Fruit fly (Drosophila melanogaster): ENCODE data around the gene Dhdds.

The Dhdds gene

dm6 chrX:7969188-7969829, 36.2 kb upstream of the Dhdds start:
- TF ChIP-seq GATAd (GFP tag; optimal IDR thresholded peaks at IDR 0.05), result no peak
- TF ChIP-seq CG32264 (GFP tag; optimal IDR thresholded peaks at IDR 0.05), result no peak
- TF ChIP-seq ey (GFP tag; optimal IDR thresholded peaks at IDR 0.05), result no peak
- TF ChIP-seq woc (GFP tag; optimal IDR thresholded peaks at IDR 0.05), result peak; percentile 81
- peak; percentile 98 for TF ChIP-seq Myc (optimal IDR thresholded peaks at IDR 0.05)
- peak; percentile 17 for TF ChIP-seq HLH106 (tag; optimal IDR thresholded peaks at IDR 0.05)
- no peak for TF ChIP-seq Abd-B (GFP tag; optimal IDR thresholded peaks at IDR 0.05)
- no peak for TF ChIP-seq Sp1 (GFP tag; optimal IDR thresholded peaks at IDR 0.05)
- TF ChIP-seq Dfd (GFP tag; optimal IDR thresholded peaks at IDR 0.05), result no peak
- peak; percentile 34 for TF ChIP-seq Dif (GFP tag; optimal IDR thresholded peaks at IDR 0.05; ENCODE audit: partially characterized antibody)
- no peak for TF ChIP-seq h (GFP tag; optimal IDR thresholded peaks at IDR 0.05)

- TF ChIP-seq rgr (GFP tag; optimal IDR thresholded peaks at IDR 0.05) (peak; percentile 26), OdsH (GFP tag; optimal IDR thresholded peaks at IDR 0.05) (peak; percentile 37), Sp1 (GFP tag; optimal IDR thresholded peaks at IDR 0.05) (peak; percentile 34), CG9705 (GFP tag; optimal IDR thresholded peaks at IDR 0.05) (no peak), lola (GFP tag; optimal IDR thresholded peaks at IDR 0.05) (no peak), N (GFP tag; optimal IDR thresholded peaks at IDR 0.05) (no peak), Jra (GFP tag; optimal IDR thresholded peaks at IDR 0.05) (no peak), Mio (GFP tag; optimal IDR thresholded peaks at IDR 0.05) (no peak), dsf (GFP tag; optimal IDR thresholded peaks at IDR 0.05; ENCODE audit: borderline replicate concordance) (no peak), tai (GFP tag; optimal IDR thresholded peaks at IDR 0.05) (no peak), psq (GFP tag; optimal IDR thresholded peaks at IDR 0.05) (peak; percentile 23), brk (GFP tag; optimal IDR thresholded peaks at IDR 0.05) (no peak), br (GFP tag; optimal IDR thresholded peaks at IDR 0.05) (no peak), foxo (GFP tag; optimal IDR thresholded peaks at IDR 0.05) (peak in 1 of 2 experiments; percentile 61), HLH106 (tag; optimal IDR thresholded peaks at IDR 0.05) (peak; percentile 63), h (GFP tag; optimal IDR thresholded peaks at IDR 0.05) (peak; percentile 14), ey (GFP tag; optimal IDR thresholded peaks at IDR 0.05) (peak; percentile 15), sv (GFP tag; optimal IDR thresholded peaks at IDR 0.05) (no peak), fru (GFP tag; optimal IDR thresholded peaks at IDR 0.05) (peak; percentile 39), Hr83 (GFP tag; optimal IDR thresholded peaks at IDR 0.05; ENCODE audit: poor library complexity, severe bottlenecking) (no peak)
These were observed 35.2 kb upstream of the Dhdds start, which contains the start of gene sws for dm6 chrX:7968215-7968799. Gene sws, minus strand, starts transcription at chrX:7968236.

DNA sequence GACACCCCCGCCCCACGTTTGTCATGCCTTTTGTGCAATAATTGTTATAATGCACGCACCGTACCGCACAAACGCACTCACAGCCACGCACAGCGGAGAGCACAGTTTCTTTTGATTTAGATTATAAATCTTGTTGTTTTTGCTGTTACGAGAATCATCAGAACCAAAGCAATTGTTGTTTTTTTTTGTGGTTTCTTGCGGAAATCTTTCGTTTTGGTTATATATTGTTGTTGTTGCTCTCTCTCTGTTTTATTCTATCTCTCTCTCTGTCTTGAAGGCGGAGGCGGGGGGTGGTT, 34.6 kb upstream of the Dhdds start:
- TF ChIP-seq usp (GFP tag; optimal IDR thresholded peaks at IDR 0.05) (no peak), Jra (GFP tag; optimal IDR thresholded peaks at IDR 0.05) (no peak), Vsx2 (GFP tag; optimal IDR thresholded peaks at IDR 0.05; ENCODE audit: partially characterized antibody) (no peak), Myc (optimal IDR thresholded peaks at IDR 0.05) (no peak), HLH106 (tag; optimal IDR thresholded peaks at IDR 0.05) (no peak), Sp1 (GFP tag; optimal IDR thresholded peaks at IDR 0.05) (no peak), woc (GFP tag; optimal IDR thresholded peaks at IDR 0.05) (no peak), CG9705 (GFP tag; optimal IDR thresholded peaks at IDR 0.05) (no peak), CG32264 (GFP tag; optimal IDR thresholded peaks at IDR 0.05) (no peak), ey (GFP tag; optimal IDR thresholded peaks at IDR 0.05) (no peak), Abd-B (GFP tag; optimal IDR thresholded peaks at IDR 0.05) (no peak)

dm6 chrX:7967052-7967847, 34.1 kb upstream of the Dhdds start:
- TF ChIP-seq CG32264 (GFP tag; optimal IDR thresholded peaks at IDR 0.05), result no peak
- TF ChIP-seq N (GFP tag; optimal IDR thresholded peaks at IDR 0.05), result no peak

Measured in whole organism, wandering third instar larva.